Worm (Caenorhabditis elegans): Measurements from ENCODE around the gene C18D11.6.

DNA sequence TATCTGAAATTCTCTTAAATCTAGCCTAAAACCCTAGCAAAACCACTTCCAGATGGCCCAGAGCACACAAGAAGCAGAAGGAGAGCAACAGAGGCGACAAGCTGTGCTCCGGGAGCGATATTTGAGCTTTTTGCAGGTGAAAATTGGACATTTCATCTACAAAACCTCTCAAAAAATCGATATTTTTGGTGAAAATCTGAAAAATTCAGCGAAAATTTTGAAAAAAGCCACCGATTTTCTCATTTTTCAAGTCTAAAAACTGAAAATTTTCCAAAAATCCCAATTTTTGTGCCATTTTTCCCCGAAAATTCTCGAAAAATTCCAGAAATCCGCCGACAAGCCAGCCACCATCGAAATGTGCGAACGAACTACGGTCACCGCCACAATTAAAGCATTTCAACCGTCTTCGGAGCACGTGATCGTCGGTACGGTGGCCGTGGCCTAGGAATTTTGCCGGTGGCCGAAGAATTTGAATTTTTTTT lies 30.1 kb upstream of the C18D11.6 start, which contains the start of gene C24H11.5:
- TF ChIP-seq nhr-77 (tag; optimal IDR thresholded peaks at IDR 0.05) = no peak
- TF ChIP-seq pqm-1 (tag; optimal IDR thresholded peaks at IDR 0.05) = no peak
- TF ChIP-seq lsy-12 (tag; optimal IDR thresholded peaks at IDR 0.05) = no peak
- TF ChIP-seq egl-5 (tag; optimal IDR thresholded peaks at IDR 0.05) = no peak
- no peak for TF ChIP-seq snpc-4 (tag; optimal IDR thresholded peaks at IDR 0.05)
- no peak for TF ChIP-seq ceh-28 (tag; optimal IDR thresholded peaks at IDR 0.05)
- TF ChIP-seq ama-1 (optimal IDR thresholded peaks at IDR 0.05) = no peak
- no peak for TF ChIP-seq fkh-10 (GFP tag; optimal IDR thresholded peaks at IDR 0.05)
- TF ChIP-seq nhr-76 (tag; optimal IDR thresholded peaks at IDR 0.05) = no peak
- no peak for TF ChIP-seq pha-4 (tag; optimal IDR thresholded peaks at IDR 0.05)
- TF ChIP-seq nhr-25 (tag; optimal IDR thresholded peaks at IDR 0.05) = no peak
- no peak for TF ChIP-seq aly-2 (tag; optimal IDR thresholded peaks at IDR 0.05)
- no peak for TF ChIP-seq lin-15B (tag; optimal IDR thresholded peaks at IDR 0.05)
- no peak for TF ChIP-seq elt-3 (tag; optimal IDR thresholded peaks at IDR 0.05)

Measured in whole organism, L3 larva.